Worm (Caenorhabditis elegans) whole organism, young adult: Measurements from ENCODE around the gene hlh-10.

ENCODE experiments used
- B0019.2 ChIP-seq: fragments of 200-800 bp; sonication (Bioruptor generic); conservative IDR thresholded peaks from 2 replicates; pipeline ENCODE4 v1.3.6; 2022; ENCODE audit warnings: missing genetic modification reagents, missing genetic modification characterization, missing compliant biosample characterization
- C06A6.2 ChIP-seq: fragments of 200-800 bp; sonication (Bioruptor generic); conservative IDR thresholded peaks from 2 replicates; pipeline ENCODE4 v1.3.6; 2022; ENCODE audit warnings: missing genetic modification characterization, missing compliant biosample characterization
- F39B2.1 ChIP-seq: fragments of 200-800 bp; sonication (Bioruptor generic); IDR thresholded peaks from 2 replicates; pipeline ENCODE4 v1.3.6; 2022; ENCODE audit warnings: missing genetic modification reagents, missing genetic modification characterization, missing compliant biosample characterization
- Y95B8A.8 ChIP-seq: fragments of 200-800 bp; sonication (Bioruptor generic); IDR thresholded peaks from 2 replicates; pipeline ENCODE4 v1.3.6; 2022; ENCODE audit warnings: missing genetic modification reagents, missing genetic modification characterization, missing compliant biosample characterization
- aptf-3 ChIP-seq: fragments of 200-800 bp; sonication (Bioruptor generic); IDR thresholded peaks from 2 replicates; pipeline ENCODE4 v1.3.6; 2022; ENCODE audit warnings: missing genetic modification characterization, missing compliant biosample characterization
- atf-7 ChIP-seq: sonication (generic microtip); optimal IDR thresholded peaks from 2 replicates; lab custom pipeline; 2017; ENCODE audit warnings: mild to moderate bottlenecking, missing genetic modification characterization, missing compliant biosample characterization
- attf-6 ChIP-seq: fragments of 200-800 bp; sonication (Bioruptor generic); IDR thresholded peaks from 2 replicates; pipeline ENCODE4 v1.3.6; 2022; ENCODE audit warnings: missing genetic modification reagents, missing genetic modification characterization, missing compliant biosample characterization
- cebp-1 ChIP-seq, 2 experiments: fragments of 200-800 bp in 1 of 2; sonication (Bioruptor generic) in 1 of 2; sonication (generic microtip) in 1 of 2; IDR thresholded peaks in 1 of 2; optimal IDR thresholded peaks in 1 of 2; 2 replicates each; pipeline versions ENCODE4 v1.3.6 to Lab custom; 2017 to 2022; ENCODE audit warnings: missing compliant biosample characterization in 2 of 2, missing genetic modification characterization in 2 of 2, mild to moderate bottlenecking in 1 of 2, missing genetic modification reagents in 1 of 2, moderate library complexity in 1 of 2
- ceh-100 ChIP-seq: fragments of 200-800 bp; sonication (Bioruptor generic); IDR thresholded peaks from 2 replicates; pipeline ENCODE4 v1.3.6; 2022; ENCODE audit warnings: missing genetic modification reagents, missing genetic modification characterization, missing compliant biosample characterization
- ceh-27 ChIP-seq: fragments of 200-800 bp; sonication (Bioruptor generic); optimal IDR thresholded peaks from 2 replicates; lab custom pipeline; 2018; ENCODE audit warnings: mild to moderate bottlenecking, missing genetic modification characterization, moderate library complexity, missing compliant biosample characterization
- ceh-58 ChIP-seq: fragments of 200-800 bp; sonication (Bioruptor generic); IDR thresholded peaks from 2 replicates; pipeline ENCODE4 v1.3.6; 2022; ENCODE audit warnings: missing genetic modification characterization, missing compliant biosample characterization
- ceh-91 ChIP-seq: fragments of 200-800 bp; sonication (Bioruptor generic); IDR thresholded peaks from 2 replicates; pipeline ENCODE4 v1.3.6; 2022; ENCODE audit warnings: missing genetic modification reagents, missing genetic modification characterization, missing compliant biosample characterization
- egl-44 ChIP-seq: fragments of 200-800 bp; sonication (Bioruptor generic); IDR thresholded peaks from 2 replicates; pipeline ENCODE4 v1.3.6; 2022; ENCODE audit warnings: missing genetic modification reagents, missing genetic modification characterization, missing compliant biosample characterization
- ekl-4 ChIP-seq: fragments of 200-800 bp; sonication (Bioruptor generic); IDR thresholded peaks from 2 replicates; pipeline ENCODE4 v1.3.6; 2022; ENCODE audit warnings: missing genetic modification reagents, missing genetic modification characterization, missing compliant biosample characterization
- fkh-3 ChIP-seq: sonication (generic microtip); optimal IDR thresholded peaks from 2 replicates; lab custom pipeline; 2016; ENCODE audit warnings: mild to moderate bottlenecking, missing genetic modification characterization, missing compliant biosample characterization
- hmg-1.2 ChIP-seq: fragments of 200-800 bp; sonication (Bioruptor generic); IDR thresholded peaks from 2 replicates; pipeline ENCODE4 v1.3.6; 2022; ENCODE audit warnings: missing genetic modification reagents, missing genetic modification characterization, missing compliant biosample characterization
- hsf-1 ChIP-seq: fragments of 200-800 bp; sonication (Bioruptor generic); IDR thresholded peaks from 2 replicates; pipeline ENCODE4 v1.3.6; 2022; ENCODE audit warnings: missing genetic modification reagents, missing genetic modification characterization, missing compliant biosample characterization
- lag-1 ChIP-seq: fragments of 200-800 bp; sonication (Bioruptor generic); IDR thresholded peaks from 2 replicates; pipeline ENCODE4 v1.3.6; 2022; ENCODE audit warnings: missing genetic modification reagents, missing genetic modification characterization, missing compliant biosample characterization
- let-607 ChIP-seq, 2 experiments: fragments of 200-800 bp in 1 of 2; sonication (Bioruptor generic) in 1 of 2; sonication (generic microtip) in 1 of 2; optimal IDR thresholded peaks; 2 replicates each; lab custom pipeline; 2016 to 2018; ENCODE audit warnings: mild to moderate bottlenecking in 2 of 2, missing compliant biosample characterization in 2 of 2, missing genetic modification characterization in 2 of 2, moderate library complexity in 2 of 2, missing genotype in 1 of 2
- lin-26 ChIP-seq: fragments of 200-800 bp; sonication (Bioruptor generic); IDR thresholded peaks from 2 replicates; pipeline ENCODE4 v1.3.6; 2022; ENCODE audit warnings: missing genetic modification reagents, missing genetic modification characterization, missing compliant biosample characterization
- lin-54 ChIP-seq: fragments of 200-800 bp; sonication (Bioruptor generic); optimal IDR thresholded peaks from 2 replicates; lab custom pipeline; 2018; ENCODE audit warnings: mild to moderate bottlenecking, missing genetic modification characterization, missing compliant biosample characterization
- lsy-27 ChIP-seq: sonication (generic microtip); optimal IDR thresholded peaks from 2 replicates; lab custom pipeline; 2017; ENCODE audit warnings: missing genetic modification characterization, mild to moderate bottlenecking, missing compliant biosample characterization, antibody characterized with exemption, missing genotype, borderline replicate concordance; ENCODE audit not compliant: insufficient read depth
- mel-28 ChIP-seq: sonication (generic microtip); optimal IDR thresholded peaks from 2 replicates; lab custom pipeline; 2016; ENCODE audit warnings: borderline replicate concordance, mild to moderate bottlenecking, missing genetic modification characterization, missing compliant biosample characterization
- nfya-2 ChIP-seq: fragments of 200-800 bp; sonication (Bioruptor generic); IDR thresholded peaks from 2 replicates; pipeline ENCODE4 v1.3.6; 2022; ENCODE audit warnings: missing genetic modification reagents, missing genetic modification characterization, missing compliant biosample characterization
- nhr-80 ChIP-seq: sonication (generic microtip); optimal IDR thresholded peaks from 2 replicates; lab custom pipeline; 2016; ENCODE audit warnings: missing genetic modification characterization, missing compliant biosample characterization
- rcor-1 ChIP-seq: fragments of 200-800 bp; sonication (Bioruptor generic); IDR thresholded peaks from 2 replicates; pipeline ENCODE4 v1.3.6; 2022; ENCODE audit warnings: missing genetic modification reagents, missing genetic modification characterization, missing compliant biosample characterization
- repo-1 ChIP-seq: sonication (generic microtip); optimal IDR thresholded peaks from 2 replicates; lab custom pipeline; 2017; ENCODE audit warnings: mild to moderate bottlenecking, missing genetic modification characterization, missing compliant biosample characterization
- snpc-3.4 ChIP-seq: sonication (generic microtip); optimal IDR thresholded peaks from 2 replicates; lab custom pipeline; 2017; ENCODE audit warnings: missing genetic modification characterization, mild to moderate bottlenecking, missing compliant biosample characterization, antibody characterized with exemption, moderate library complexity, missing genotype, missing genetic modification reagents
- snpc-4 ChIP-seq, 5 experiments: fragments of 150-350 bp in 1 of 5; sonication (generic microtip) in 4 of 5; optimal IDR thresholded peaks; 2 replicates each; lab custom pipeline; 2014 to 2018; ENCODE audit warnings: missing genetic modification characterization in 5 of 5, missing biosample characterization in 3 of 5, antibody characterized with exemption in 2 of 5, mild to moderate bottlenecking in 2 of 5, missing compliant biosample characterization in 2 of 5, missing genotype in 2 of 5, moderate library complexity in 2 of 5, missing genetic modification reagents in 1 of 5
- sptf-2 ChIP-seq: fragments of 200-800 bp; sonication (Bioruptor generic); optimal IDR thresholded peaks from 2 replicates; lab custom pipeline; 2018; ENCODE audit warnings: mild to moderate bottlenecking, missing genetic modification characterization, missing compliant biosample characterization
- xnd-1 ChIP-seq: sonication (generic microtip); optimal IDR thresholded peaks from 2 replicates; lab custom pipeline; 2016; ENCODE audit warnings: missing genotype, missing genetic modification reagents, missing genetic modification characterization, missing compliant biosample characterization
- ztf-22 ChIP-seq: fragments of 200-800 bp; sonication (Bioruptor generic); optimal IDR thresholded peaks from 2 replicates; lab custom pipeline; 2018; ENCODE audit warnings: mild to moderate bottlenecking, missing genetic modification characterization, moderate library complexity, missing compliant biosample characterization
- ztf-26 ChIP-seq: sonication (generic microtip); optimal IDR thresholded peaks from 2 replicates; lab custom pipeline; 2017; ENCODE audit warnings: missing genetic modification characterization, missing compliant biosample characterization
- ztf-6 ChIP-seq: fragments of 200-800 bp; sonication (Bioruptor generic); IDR thresholded peaks from 2 replicates; pipeline ENCODE4 v1.3.6; 2022; ENCODE audit warnings: missing genetic modification reagents, missing genetic modification characterization, missing compliant biosample characterization

hlh-10 gene

ce11 chrV:9282110-9282509 is at the start of gene hlh-10:
TSS of gene hlh-10 (minus strand) at chrV:9282210.
- no peak for TF ChIP-seq C06A6.2 (GFP tag; lab: Robert Waterston, UW)
- TF ChIP-seq ceh-100 (GFP tag; lab: Robert Waterston, UW) = no peak
- TF ChIP-seq repo-1 (tag; lab: Kevin White, UChicago) = no peak
- no peak for TF ChIP-seq ztf-6 (GFP tag; lab: Robert Waterston, UW)
- no peak for TF ChIP-seq fkh-3
- TF ChIP-seq egl-44 = no peak
- no peak for TF ChIP-seq lag-1 (GFP tag; lab: Robert Waterston, UW)
- no peak for TF ChIP-seq nfya-2 (GFP tag; lab: Robert Waterston, UW)

ce11 chrV:9329245-9329979 is 47.4 kb upstream of the hlh-10 start:
- no peak for TF ChIP-seq lin-54 (GFP tag; lab: Kevin White, UChicago)
- 0 out of 2 replicates have a peak, but pooled peaks have one; percentile 4 for TF ChIP-seq hmg-1.2
- no peak for TF ChIP-seq cebp-1 (GFP tag; IDR thresholded peaks at IDR 0.05; lab: Robert Waterston, UW)
- TF ChIP-seq cebp-1 (tag; optimal IDR thresholded peaks at IDR 0.05; lab: Kevin White, UChicago) = peak; percentile 42

ce11 chrV:9328670-9329069 is 46.7 kb upstream of the hlh-10 start, which contains the start of gene K07B1.4:
TSS of gene K07B1.4 (plus strand) at chrV:9328970.
- TF ChIP-seq egl-44 = no peak
- TF ChIP-seq ztf-22 (GFP tag; lab: Kevin White, UChicago) = no peak
- no peak for TF ChIP-seq nfya-2 (GFP tag; lab: Robert Waterston, UW)
- no peak for TF ChIP-seq ekl-4
- TF ChIP-seq let-607 (tag; optimal IDR thresholded peaks at IDR 0.05; lab: Kevin White, UChicago) = no peak
- no peak for TF ChIP-seq lsy-27 (tag; lab: Kevin White, UChicago)
- no peak for TF ChIP-seq rcor-1 (GFP tag; lab: Robert Waterston, UW)
- no peak for TF ChIP-seq ceh-27 (GFP tag; lab: Kevin White, UChicago)
- TF ChIP-seq snpc-4 (GFP tag; optimal IDR thresholded peaks at IDR 0.05; lab: Kevin White, UChicago) = no peak
- no peak for TF ChIP-seq snpc-4 (tag; optimal IDR thresholded peaks at IDR 0.05; lab: Kevin White, UChicago)
- TF ChIP-seq F39B2.1 (GFP tag; lab: Robert Waterston, UW) = no peak
- no peak for TF ChIP-seq mel-28 (tag; lab: Kevin White, UChicago)
- no peak for TF ChIP-seq attf-6 (GFP tag; lab: Robert Waterston, UW)
- TF ChIP-seq xnd-1 (tag; lab: Kevin White, UChicago) = no peak
- TF ChIP-seq ceh-91 (GFP tag; lab: Robert Waterston, UW) = no peak
- TF ChIP-seq Y95B8A.8 (GFP tag; lab: Robert Waterston, UW) = no peak
- no peak for TF ChIP-seq snpc-3.4 (tag; lab: Kevin White, UChicago)
- no peak for TF ChIP-seq sptf-2 (GFP tag; lab: Kevin White, UChicago)
- no peak for TF ChIP-seq ceh-58 (GFP tag; lab: Robert Waterston, UW)
- TF ChIP-seq, all 124 proteins: peak for 0

ce11 chrV:9327691-9328090 is 45.7 kb upstream of the hlh-10 start:
- TF ChIP-seq B0019.2 (GFP tag; lab: Robert Waterston, UW) = no peak
- TF ChIP-seq xnd-1 (tag; lab: Kevin White, UChicago) = no peak
- TF ChIP-seq lin-26 (GFP tag; lab: Robert Waterston, UW) = 0 out of 2 replicates have a peak, but pooled peaks have one; percentile 7
- peak; percentile 30 for TF ChIP-seq ztf-26
- peak; percentile 74 for TF ChIP-seq nhr-80 (tag; lab: Kevin White, UChicago)
- no peak for TF ChIP-seq aptf-3
- TF ChIP-seq hsf-1 (GFP tag; lab: Robert Waterston, UW) = no peak
- peak; percentile 48 for TF ChIP-seq atf-7 (tag; lab: Kevin White, UChicago)
- TF ChIP-seq, all 124 proteins: peak for 4
